Worm (Caenorhabditis elegans): Measurements from ENCODE around the gene sru-2.

DNA sequence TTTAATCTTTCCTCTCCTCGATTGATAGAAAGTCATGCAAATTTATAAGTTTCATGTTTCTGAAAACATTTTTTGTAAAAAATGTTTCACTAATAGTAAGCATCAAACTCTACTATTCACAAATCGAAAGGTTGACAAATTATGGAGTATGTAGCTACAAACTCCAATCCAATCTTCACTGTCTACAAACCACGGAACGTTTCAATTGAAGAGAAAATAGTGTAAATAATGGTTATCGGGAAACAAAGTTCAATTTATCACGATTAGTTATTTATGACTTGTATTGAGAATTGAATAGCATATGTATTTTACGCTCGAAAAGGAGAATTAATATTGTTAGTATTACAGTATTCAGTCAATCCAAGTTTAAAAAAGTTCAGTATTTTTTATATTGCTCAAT is 13.6 kb downstream of the sru-2 start:
- TF ChIP-seq C17E4.6 (GFP tag; IDR thresholded peaks at IDR 0.05): no peak
- TF ChIP-seq ceh-91 (GFP tag; IDR thresholded peaks at IDR 0.05): no peak
- TF ChIP-seq hmg-1.2 (GFP tag; IDR thresholded peaks at IDR 0.05): no peak
- TF ChIP-seq unc-62 (GFP tag; optimal IDR thresholded peaks at IDR 0.05): no peak
- TF ChIP-seq snpc-4 (GFP tag; optimal IDR thresholded peaks at IDR 0.05): no peak
- TF ChIP-seq snpc-4 (tag; optimal IDR thresholded peaks at IDR 0.05): no peak
- TF ChIP-seq F33H1.4 (GFP tag; IDR thresholded peaks at IDR 0.05): no peak
- TF ChIP-seq K11D2.4 (GFP tag; IDR thresholded peaks at IDR 0.05): no peak
- TF ChIP-seq ama-1 (optimal IDR thresholded peaks at IDR 0.05): no peak
- no peak for TF ChIP-seq ama-1 (GFP tag; optimal IDR thresholded peaks at IDR 0.05)
- TF ChIP-seq F49E8.2 (tag; optimal IDR thresholded peaks at IDR 0.05; ENCODE audit: insufficient read depth): no peak
- no peak for TF ChIP-seq mes-4 (tag; optimal IDR thresholded peaks at IDR 0.05)
- no peak for TF ChIP-seq D2030.7 (GFP tag; IDR thresholded peaks at IDR 0.05)
- no peak for TF ChIP-seq let-526 (GFP tag; IDR thresholded peaks at IDR 0.05)
- TF ChIP-seq gei-17 (GFP tag; optimal IDR thresholded peaks at IDR 0.05): no peak
- TF ChIP-seq him-1 (tag; optimal IDR thresholded peaks at IDR 0.05): no peak

Measured in whole organism, young adult.